Worm (Caenorhabditis elegans): ENCODE measurements around the gene srh-195.

Gene srh-195

ce11 chrII:2112948-2113347 is 3.7 kb downstream of the srh-195 start, which contains the start of gene R52.6:
Gene R52.6, minus strand, starts transcription at chrII:2113048.
- TF ChIP-seq aly-2 (tag; optimal IDR thresholded peaks at IDR 0.05) (no peak), blmp-1 (tag; optimal IDR thresholded peaks at IDR 0.05) (peak; percentile 1)

DNA sequence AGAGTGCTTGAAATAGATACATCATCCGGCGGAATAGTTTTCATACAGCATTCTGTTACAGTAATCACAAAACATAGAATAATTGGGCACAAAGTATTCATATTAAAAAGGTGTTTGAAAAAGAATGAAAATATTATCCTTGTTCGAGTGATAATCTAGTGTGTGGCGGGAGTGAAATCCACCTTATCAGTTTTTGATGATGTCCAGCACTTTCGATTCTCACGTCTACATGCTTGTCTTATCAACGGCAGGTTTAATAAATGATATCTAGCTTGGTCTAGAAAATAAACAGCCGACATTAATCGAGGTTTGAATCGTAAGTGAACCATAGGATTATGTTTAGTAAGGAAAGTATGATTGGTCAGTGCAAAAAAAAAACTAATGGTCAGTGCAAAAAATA is 6.8 kb downstream of the srh-195 start, which contains the start of gene R52.5:
Gene R52.5, minus strand, starts transcription at position 101 of the 400 bp plus-strand sequence.
- TF ChIP-seq pax-3 (tag; optimal IDR thresholded peaks at IDR 0.05) (no peak), blmp-1 (tag; optimal IDR thresholded peaks at IDR 0.05) (peak; percentile 54)

DNA sequence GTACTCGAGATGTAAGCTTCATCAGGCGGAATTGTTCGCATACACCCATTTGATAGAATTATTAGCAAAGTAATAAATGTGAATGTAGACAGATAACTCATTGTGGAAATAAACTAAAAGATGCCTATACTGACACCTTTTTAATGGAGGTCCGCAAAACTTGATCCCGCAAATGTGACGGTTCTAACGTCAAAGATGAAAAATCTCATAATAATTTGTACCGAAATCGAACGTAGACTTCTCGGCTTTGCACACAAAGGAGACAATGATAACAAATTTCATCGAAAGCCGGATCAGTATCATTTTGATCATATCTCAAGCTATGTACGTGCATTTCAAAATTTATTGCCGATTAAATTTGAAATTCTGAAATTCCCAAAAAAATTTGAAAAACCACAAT is 8.4 kb downstream of the srh-195 start, which contains the start of gene R52.4:
Gene R52.4, minus strand, starts transcription at position 101 of the 400 bp plus-strand sequence.
- TF ChIP-seq F16B12.6 (tag; optimal IDR thresholded peaks at IDR 0.05) (no peak), vab-15 (tag; optimal IDR thresholded peaks at IDR 0.05) (no peak), Y116A8C.19 (tag; optimal IDR thresholded peaks at IDR 0.05; ENCODE audit: borderline replicate concordance) (no peak), rnt-1 (tag; optimal IDR thresholded peaks at IDR 0.05) (no peak), nhr-20 (tag; optimal IDR thresholded peaks at IDR 0.05) (no peak), lin-39 (tag; optimal IDR thresholded peaks at IDR 0.05) (no peak), nhr-77 (tag; optimal IDR thresholded peaks at IDR 0.05) (no peak), lin-35 (GFP tag; optimal IDR thresholded peaks at IDR 0.05) (no peak)

- peak; percentile 38 for TF ChIP-seq elt-2 (tag; optimal IDR thresholded peaks at IDR 0.05)
- no peak for TF ChIP-seq nhr-19 (GFP tag; conservative IDR thresholded peaks at IDR 0.05)
Observed at ce11 chrII:2099139-2099976, 17.3 kb downstream of the srh-195 start, which contains the start of gene math-42. Gene math-42, plus strand, starts transcription at chrII:2099926.

- no peak for TF ChIP-seq Y116A8C.19 (tag; optimal IDR thresholded peaks at IDR 0.05; ENCODE audit: borderline replicate concordance)
- TF ChIP-seq nhr-237 (tag; optimal IDR thresholded peaks at IDR 0.05): no peak
- no peak for TF ChIP-seq hlh-17 (GFP tag; optimal IDR thresholded peaks at IDR 0.05; ENCODE audit: borderline replicate concordance)
- no peak for TF ChIP-seq mep-1 (tag; optimal IDR thresholded peaks at IDR 0.05)
- TF ChIP-seq nhr-71 (tag; optimal IDR thresholded peaks at IDR 0.05): no peak
- no peak for TF ChIP-seq sox-4 (tag; optimal IDR thresholded peaks at IDR 0.05)
- no peak for TF ChIP-seq egl-27 (tag; optimal IDR thresholded peaks at IDR 0.05)
- no peak for TF ChIP-seq nhr-47 (tag; optimal IDR thresholded peaks at IDR 0.05)
- TF ChIP-seq pag-3 (tag; optimal IDR thresholded peaks at IDR 0.05; ENCODE audit: borderline replicate concordance, insufficient read depth): no peak
- no peak for TF ChIP-seq irx-1 (tag; optimal IDR thresholded peaks at IDR 0.05)
- TF ChIP-seq ceh-82 (tag; optimal IDR thresholded peaks at IDR 0.05): no peak
- TF ChIP-seq xbp-1 (tag; optimal IDR thresholded peaks at IDR 0.05): no peak
- no peak for TF ChIP-seq ets-5 (GFP tag; IDR thresholded peaks at IDR 0.05)
- TF ChIP-seq ama-1 (optimal IDR thresholded peaks at IDR 0.05): no peak
- no peak for TF ChIP-seq nhr-11 (tag; optimal IDR thresholded peaks at IDR 0.05)
- TF ChIP-seq nhr-85 (tag): no peak
Observed at ce11 chrII:2094924-2095650, 21.6 kb downstream of the srh-195 start, which contains the start of gene T16A1.2. Gene T16A1.2, plus strand, starts transcription at chrII:2095600.

- TF ChIP-seq egl-13 (tag; optimal IDR thresholded peaks at IDR 0.05) (no peak), mdl-1 (tag; optimal IDR thresholded peaks at IDR 0.05) (no peak), ztf-4 (tag; optimal IDR thresholded peaks at IDR 0.05) (no peak), irx-1 (tag; optimal IDR thresholded peaks at IDR 0.05) (no peak), skn-1 (tag; optimal IDR thresholded peaks at IDR 0.05) (no peak), hlh-17 (GFP tag; optimal IDR thresholded peaks at IDR 0.05; ENCODE audit: borderline replicate concordance) (no peak), ceh-88 (GFP tag; IDR thresholded peaks at IDR 0.05) (no peak), nhr-90 (tag; optimal IDR thresholded peaks at IDR 0.05; ENCODE audit: poor library complexity) (no peak), tlp-1 (tag; optimal IDR thresholded peaks at IDR 0.05) (no peak), lsy-2 (tag; optimal IDR thresholded peaks at IDR 0.05) (no peak), unc-130 (tag; optimal IDR thresholded peaks at IDR 0.05) (no peak), C34B4.2 (tag; optimal IDR thresholded peaks at IDR 0.05) (no peak), mef-2 (tag; optimal IDR thresholded peaks at IDR 0.05) (no peak), efl-1 (optimal IDR thresholded peaks at IDR 0.05) (no peak), efl-1 (GFP tag; optimal IDR thresholded peaks at IDR 0.05 in 1 of 2) (no peak)
Observed at ce11 chrII:2093456-2093926, 23.2 kb downstream of the srh-195 start, which contains the start of gene fbxb-37. Gene fbxb-37, minus strand, starts transcription at chrII:2093876.

All from whole organism, L1 larva.